Fruit fly (Drosophila melanogaster) whole organism, embryonic: Measurements from ENCODE around the gene Tao.

ENCODE experiments used
- Ada2b ChIP-seq: fragments of 200-800 bp; sonication (Bioruptor generic); IDR thresholded peaks from 2 replicates; pipeline ENCODE4 v1.3.6; 2022; ENCODE audit warnings: missing biosample characterization, missing genetic modification characterization
- Blimp-1 ChIP-seq: fragments of 200-800 bp; sonication (Bioruptor generic); optimal IDR thresholded peaks from 3 replicates; lab custom pipeline; 2018; ENCODE audit warnings: missing biosample characterization, missing genetic modification characterization, mild to moderate bottlenecking, moderate library complexity, missing genetic modification reagents
- CG10267 ChIP-seq: fragments of 200-800 bp; sonication (Bioruptor generic); optimal IDR thresholded peaks from 2 replicates; lab custom pipeline; 2018; ENCODE audit warnings: missing biosample characterization, mild to moderate bottlenecking, missing genetic modification characterization, moderate library complexity
- CG10274 ChIP-seq: fragments of 200-800 bp; sonication (Bioruptor generic); optimal IDR thresholded peaks from 3 replicates; lab custom pipeline; 2017; ENCODE audit warnings: missing biosample characterization, mild to moderate bottlenecking, missing genetic modification characterization
- CG10462 ChIP-seq: fragments of 200-800 bp; sonication (Bioruptor generic); optimal IDR thresholded peaks from 2 replicates; lab custom pipeline; 2016; ENCODE audit warnings: missing biosample characterization, missing genetic modification characterization
- CG12769 ChIP-seq: fragments of 200-800 bp; sonication (Bioruptor generic); optimal IDR thresholded peaks from 2 replicates; lab custom pipeline; 2019; ENCODE audit warnings: missing biosample characterization, mild to moderate bottlenecking, missing genetic modification characterization, moderate library complexity
- CG17359 ChIP-seq: fragments of 200-800 bp; sonication (Bioruptor generic); optimal IDR thresholded peaks from 3 replicates; lab custom pipeline; 2018; ENCODE audit warnings: missing biosample characterization, mild to moderate bottlenecking, missing genetic modification characterization, moderate library complexity
- CG18011 ChIP-seq: fragments of 200-800 bp; sonication (Bioruptor generic); optimal IDR thresholded peaks from 2 replicates; lab custom pipeline; 2017; ENCODE audit warnings: missing biosample characterization, missing genetic modification characterization, mild to moderate bottlenecking, moderate library complexity, missing genotype
- CG2875 ChIP-seq: fragments of 200-800 bp; sonication (Bioruptor generic); optimal IDR thresholded peaks from 2 replicates; lab custom pipeline; 2017; ENCODE audit warnings: missing biosample characterization, mild to moderate bottlenecking, missing genetic modification characterization, missing genetic modification reagents
- CG2889 ChIP-seq: fragments of 200-800 bp; sonication (Bioruptor generic); IDR thresholded peaks from 3 replicates; pipeline ENCODE4 v1.3.6; 2022; ENCODE audit warnings: missing biosample characterization, missing genetic modification characterization
- CG32772 ChIP-seq: fragments of 200-800 bp; sonication (Bioruptor generic); IDR thresholded peaks from 2 replicates; pipeline ENCODE4 v1.3.6; 2022; ENCODE audit warnings: missing biosample characterization, missing genetic modification characterization
- CG5245 ChIP-seq: fragments of 200-800 bp; sonication (Bioruptor generic); optimal IDR thresholded peaks from 3 replicates; lab custom pipeline; 2016; ENCODE audit warnings: missing biosample characterization, missing genetic modification characterization
- CG6272 ChIP-seq: fragments of 200-800 bp; sonication (Bioruptor generic); IDR thresholded peaks from 2 replicates; pipeline ENCODE4 v1.3.6; 2022; ENCODE audit warnings: missing biosample characterization, missing genetic modification characterization
- CG6654 ChIP-seq: fragments of 200-800 bp; sonication (Bioruptor generic); optimal IDR thresholded peaks from 2 replicates; lab custom pipeline; 2017; ENCODE audit warnings: missing biosample characterization, mild to moderate bottlenecking, missing genetic modification characterization
- CG6765 ChIP-seq: fragments of 200-800 bp; sonication (Bioruptor generic); optimal IDR thresholded peaks from 3 replicates; lab custom pipeline; 2017; ENCODE audit warnings: missing biosample characterization, mild to moderate bottlenecking, missing genetic modification characterization
- CG7357 ChIP-seq: fragments of 200-800 bp; sonication (Bioruptor generic); IDR thresholded peaks from 3 replicates; pipeline ENCODE4 v1.3.6; 2022; ENCODE audit warnings: missing biosample characterization, missing genetic modification characterization
- CG7372 ChIP-seq: fragments of 200-800 bp; sonication (Bioruptor generic); IDR thresholded peaks from 2 replicates; pipeline ENCODE4 v1.3.6; 2022; ENCODE audit warnings: missing biosample characterization, missing genetic modification characterization
- CG7556 ChIP-seq: fragments of 200-800 bp; sonication (Bioruptor generic); optimal IDR thresholded peaks from 2 replicates; lab custom pipeline; 2017; ENCODE audit warnings: missing biosample characterization, mild to moderate bottlenecking, missing genetic modification characterization
- CG8388 ChIP-seq: fragments of 200-800 bp; sonication (Bioruptor generic); optimal IDR thresholded peaks from 2 replicates; lab custom pipeline; 2019; ENCODE audit warnings: missing biosample characterization, mild to moderate bottlenecking, missing genetic modification characterization, moderate library complexity
- CG8478 ChIP-seq: fragments of >200 bp; optimal IDR thresholded peaks from 2 replicates; lab custom pipeline; 2018
- D19B ChIP-seq: fragments of 200-800 bp; sonication (Bioruptor generic); optimal IDR thresholded peaks from 2 replicates; lab custom pipeline; 2017; ENCODE audit warnings: missing biosample characterization, mild to moderate bottlenecking, missing genetic modification characterization
- Eip74EF ChIP-seq, 2 experiments: fragments of 200-800 bp in 1 of 2; fragments of >200 bp in 1 of 2; sonication (Bioruptor generic) in 1 of 2; optimal IDR thresholded peaks; 2 replicates each; lab custom pipeline; 2017 to 2019; ENCODE audit warnings: missing biosample characterization in 2 of 2, missing genetic modification characterization in 2 of 2, mild to moderate bottlenecking in 1 of 2, moderate library complexity in 1 of 2
- H2.0 ChIP-seq: fragments of 200-800 bp; sonication (Bioruptor generic); IDR thresholded peaks from 2 replicates; pipeline ENCODE4 v1.3.6; 2022; ENCODE audit warnings: missing biosample characterization, missing genetic modification characterization
- MBD-R2 ChIP-seq: fragments of 200-800 bp; sonication (Bioruptor generic); IDR thresholded peaks from 2 replicates; pipeline ENCODE4 v1.3.6; 2022; ENCODE audit warnings: missing biosample characterization, missing genetic modification characterization
- Med ChIP-seq: fragments of 200-800 bp; sonication (Bioruptor generic); peaks from one replicate; lab custom pipeline; 2016; ENCODE audit warnings: missing biosample characterization, missing genetic modification characterization, mild to moderate bottlenecking, inconsistent platforms, moderate library complexity
- NC2β ChIP-seq: fragments of 200-800 bp; sonication (Bioruptor generic); optimal IDR thresholded peaks from 2 replicates; lab custom pipeline; 2016; ENCODE audit warnings: missing biosample characterization, missing genetic modification characterization
- Stat92E ChIP-seq, 3 experiments: fragments of >200 bp in 2 of 3; fragments of 200-800 bp in 1 of 3; sonication (Bioruptor generic) in 1 of 3; optimal IDR thresholded peaks; 2 replicates each; lab custom pipeline; 2017 to 2019; ENCODE audit warnings: missing biosample characterization in 3 of 3, missing genetic modification characterization in 3 of 3, mild to moderate bottlenecking in 1 of 3, moderate library complexity in 1 of 3
- ap ChIP-seq: fragments of 200-800 bp; sonication (Bioruptor generic); IDR thresholded peaks from 2 replicates; pipeline ENCODE4 v1.3.6; 2022; ENCODE audit warnings: missing biosample characterization, missing genetic modification characterization
- cg ChIP-seq: fragments of 200-800 bp; sonication (Bioruptor generic); optimal IDR thresholded peaks from 3 replicates; lab custom pipeline; 2019; ENCODE audit warnings: missing biosample characterization, mild to moderate bottlenecking, missing genetic modification characterization, moderate library complexity
- corto ChIP-seq: fragments of 200-800 bp; sonication (Bioruptor generic); optimal IDR thresholded peaks from 2 replicates; lab custom pipeline; 2016; ENCODE audit warnings: missing biosample characterization, mild to moderate bottlenecking, missing genetic modification characterization, moderate library complexity
- dmrt11E ChIP-seq: fragments of 200-800 bp; sonication (Bioruptor generic); optimal IDR thresholded peaks from 3 replicates; lab custom pipeline; 2018; ENCODE audit warnings: missing biosample characterization, mild to moderate bottlenecking, missing genetic modification characterization, moderate library complexity
- ewg ChIP-seq: fragments of 200-800 bp; sonication (Bioruptor generic); optimal IDR thresholded peaks from 3 replicates; lab custom pipeline; 2017; ENCODE audit warnings: mild to moderate bottlenecking, missing biosample characterization, missing genetic modification reagents, missing genetic modification characterization
- lola ChIP-seq, 3 experiments: fragments of >200 bp in 2 of 3; fragments of 200-800 bp in 1 of 3; sonication (Bioruptor generic) in 1 of 3; optimal IDR thresholded peaks; 2 replicates each; lab custom pipeline; 2017 to 2019; ENCODE audit warnings: missing biosample characterization in 3 of 3, missing genetic modification characterization in 3 of 3, mild to moderate bottlenecking in 1 of 3, moderate library complexity in 1 of 3
- nerfin-1 ChIP-seq: fragments of 200-800 bp; sonication (Bioruptor generic); optimal IDR thresholded peaks from 3 replicates; lab custom pipeline; 2019; ENCODE audit warnings: missing biosample characterization, mild to moderate bottlenecking, missing genetic modification characterization, moderate library complexity
- nmo ChIP-seq: fragments of 200-800 bp; sonication (Bioruptor generic); optimal IDR thresholded peaks from 2 replicates; lab custom pipeline; 2018; ENCODE audit warnings: missing biosample characterization, mild to moderate bottlenecking, missing genetic modification characterization, moderate library complexity
- nom ChIP-seq: fragments of 200-800 bp; sonication (Bioruptor generic); optimal IDR thresholded peaks from 2 replicates; lab custom pipeline; 2017; ENCODE audit warnings: missing biosample characterization, missing genetic modification characterization, mild to moderate bottlenecking, moderate library complexity, missing genetic modification reagents
- p53 ChIP-seq: fragments of 200-800 bp; sonication (Bioruptor generic); optimal IDR thresholded peaks from 2 replicates; lab custom pipeline; 2016; ENCODE audit warnings: missing biosample characterization, missing genetic modification characterization
- phol ChIP-seq: fragments of 200-800 bp; sonication (Bioruptor generic); optimal IDR thresholded peaks from 3 replicates; lab custom pipeline; 2018; ENCODE audit warnings: missing biosample characterization, mild to moderate bottlenecking, missing genetic modification characterization, moderate library complexity
- pnt ChIP-seq: fragments of 200-800 bp; sonication (Bioruptor generic); optimal IDR thresholded peaks from 3 replicates; lab custom pipeline; 2016; ENCODE audit warnings: missing biosample characterization, missing genetic modification characterization
- pum ChIP-seq: fragments of 200-800 bp; sonication (Bioruptor generic); optimal IDR thresholded peaks from 2 replicates; lab custom pipeline; 2016; ENCODE audit warnings: missing biosample characterization, missing genetic modification characterization
- rib ChIP-seq: fragments of 200-800 bp; sonication (Bioruptor generic); IDR thresholded peaks from 2 replicates; pipeline ENCODE4 v1.3.6; 2022; ENCODE audit warnings: missing biosample characterization, missing genetic modification characterization
- sens ChIP-seq: fragments of 200-800 bp; sonication (Bioruptor generic); peaks from one replicate; lab custom pipeline; 2016; ENCODE audit warnings: missing biosample characterization, missing genetic modification characterization
- sim ChIP-seq: fragments of 200-800 bp; sonication (Bioruptor generic); IDR thresholded peaks from 2 replicates; pipeline ENCODE4 v1.3.6; 2022; ENCODE audit warnings: missing biosample characterization, missing genetic modification characterization
- so ChIP-seq: fragments of 200-800 bp; sonication (Bioruptor generic); IDR thresholded peaks from 3 replicates; pipeline ENCODE4 v1.3.6; 2022; ENCODE audit warnings: missing biosample characterization, missing genetic modification characterization
- tgo ChIP-seq: fragments of 200-800 bp; sonication (Bioruptor generic); IDR thresholded peaks from 3 replicates; pipeline ENCODE4 v1.3.6; 2022; ENCODE audit warnings: missing biosample characterization, missing genetic modification characterization
- toy ChIP-seq: fragments of 200-800 bp; sonication (Bioruptor generic); IDR thresholded peaks from 2 replicates; pipeline ENCODE4 v1.3.6; 2022; ENCODE audit warnings: missing biosample characterization, missing genetic modification characterization
- wor ChIP-seq: fragments of 200-800 bp; sonication (Bioruptor generic); IDR thresholded peaks from 2 replicates; pipeline ENCODE4 v1.3.6; 2022; ENCODE audit warnings: missing biosample characterization, missing genetic modification characterization

Gene Tao

dm6 chrX:19578908-19579647 is 522 bp downstream of the Tao start (continued):
- TF ChIP-seq ap (GFP tag; lab: Robert Waterston, UW) = no peak
- peak in 1 of 2 experiments; percentile 2 for TF ChIP-seq Eip74EF (GFP tag; optimal IDR thresholded peaks at IDR 0.05; lab: Kevin White, UChicago)
- no peak for TF ChIP-seq H2.0 (GFP tag; lab: Robert Waterston, UW)
- no peak for TF ChIP-seq CG2875
- TF ChIP-seq pum (GFP tag; lab: Kevin White, UChicago) = no peak
- TF ChIP-seq CG10267 = no peak
- peak; percentile 68 for TF ChIP-seq sens (GFP tag; lab: Kevin White, UChicago)
- TF ChIP-seq CG8478 (lab: Kevin White, UChicago) = peak; percentile 99
- TF ChIP-seq NC2β (GFP tag; lab: Kevin White, UChicago) = no peak
- no peak for TF ChIP-seq CG6765
- TF ChIP-seq CG17359 (tag; lab: Kevin White, UChicago) = no peak
- no peak for TF ChIP-seq CG6272 (GFP tag; lab: Robert Waterston, UW)
- TF ChIP-seq cg (GFP tag; lab: Kevin White, UChicago) = peak; percentile 95
- TF ChIP-seq lola (GFP tag; optimal IDR thresholded peaks at IDR 0.05; lab: Kevin White, UChicago) = peak in 1 of 3 experiments; percentile 92
- TF ChIP-seq CG8388 (GFP tag; lab: Kevin White, UChicago) = no peak
- peak; percentile 70 for TF ChIP-seq CG7357 (GFP tag; lab: Robert Waterston, UW)
- TF ChIP-seq CG6654 (GFP tag; lab: Kevin White, UChicago) = no peak
- no peak for TF ChIP-seq CG10462
- no peak for TF ChIP-seq MBD-R2 (GFP tag; lab: Robert Waterston, UW)
- TF ChIP-seq CG12769 (tag; lab: Kevin White, UChicago) = peak; percentile 78
- peak; percentile 47 for TF ChIP-seq Med (GFP tag; lab: Kevin White, UChicago)
- TF ChIP-seq CG5245 (GFP tag; lab: Kevin White, UChicago) = no peak
- peak in 1 of 3 experiments; percentile 80 for TF ChIP-seq Stat92E (GFP tag; optimal IDR thresholded peaks at IDR 0.05; lab: Kevin White, UChicago)
- TF ChIP-seq, all 482 proteins: peak for 17

dm6 chrX:19577940-19578632 is 1.5 kb downstream of the Tao start:
- TF ChIP-seq D19B (GFP tag; lab: Kevin White, UChicago) (peak; percentile 52), sim (GFP tag; lab: Robert Waterston, UW) (no peak), Med (GFP tag; lab: Kevin White, UChicago) (peak; percentile 42), Blimp-1 (no peak), phol (tag; lab: Kevin White, UChicago) (peak; percentile 54), ap (GFP tag; lab: Robert Waterston, UW) (no peak), CG18011 (GFP tag; lab: Kevin White, UChicago) (no peak), ewg (GFP tag; lab: Kevin White, UChicago) (no peak), wor (GFP tag; lab: Robert Waterston, UW) (no peak), nerfin-1 (tag; lab: Kevin White, UChicago) (peak; percentile 30), corto (no peak), CG7556 (GFP tag; lab: Kevin White, UChicago) (no peak), CG10274 (GFP tag; lab: Kevin White, UChicago) (peak; percentile 69), rib (no peak), toy (GFP tag; lab: Robert Waterston, UW) (no peak), pnt (GFP tag; lab: Kevin White, UChicago) (no peak), so (GFP tag; lab: Robert Waterston, UW) (0 out of 3 replicates have a peak, but pooled peaks have one; percentile 9), dmrt11E (no peak), CG2889 (no peak), MBD-R2 (GFP tag; lab: Robert Waterston, UW) (peak; percentile 23; the same call in 1 of the 2 replicates), nom (GFP tag; lab: Kevin White, UChicago) (peak; percentile 9), p53 (peak; percentile 90), CG7372 (no peak), Ada2b (GFP tag; lab: Robert Waterston, UW) (no peak), tgo (GFP tag; lab: Robert Waterston, UW) (no peak), CG32772 (GFP tag; lab: Robert Waterston, UW) (no peak), nmo (GFP tag; lab: Kevin White, UChicago) (no peak)
